Fruit fly (Drosophila melanogaster): ENCODE results near the gene Sec61gamma.
A peak's percentile ranks its signal among the peaks of the same experiment; 100 is the strongest.

The Sec61gamma gene

dm6 chrX:19606558-19606957 is 36.6 kb upstream of the Sec61gamma start (continued):
- TF ChIP-seq ham (GFP tag; IDR thresholded peaks at IDR 0.05): no peak
- 0 out of 4 replicates have a peak, but pooled peaks have one; percentile 48 for TF ChIP-seq chinmo (GFP tag; IDR thresholded peaks at IDR 0.05; ENCODE audit: partially characterized antibody)
- peak in 1 of 2 experiments; percentile 76 for TF ChIP-seq Pdp1 (GFP tag; optimal IDR thresholded peaks at IDR 0.05)
- TF ChIP-seq NC2β (GFP tag; optimal IDR thresholded peaks at IDR 0.05): no peak
- no peak for TF ChIP-seq Hr51 (GFP tag; optimal IDR thresholded peaks at IDR 0.05)
- TF ChIP-seq mld (GFP tag; IDR thresholded peaks at IDR 0.05; ENCODE audit: partially characterized antibody): no peak
- TF ChIP-seq CrebB (tag; optimal IDR thresholded peaks at IDR 0.05): no peak
- no peak for TF ChIP-seq tll (GFP tag; optimal IDR thresholded peaks at IDR 0.05)
- no peak for TF ChIP-seq CG14710 (tag; optimal IDR thresholded peaks at IDR 0.05)
- TF ChIP-seq CG13424 (tag; optimal IDR thresholded peaks at IDR 0.05): no peak
- TF ChIP-seq Gsc (GFP tag; IDR thresholded peaks at IDR 0.05): no peak
- peak; percentile 41 for TF ChIP-seq Med (GFP tag)
- TF ChIP-seq CG18619 (GFP tag; optimal IDR thresholded peaks at IDR 0.05): no peak
- TF ChIP-seq Sin3A (optimal IDR thresholded peaks at IDR 0.05): no peak

dm6 chrX:19606971-19607370 is 36.2 kb upstream of the Sec61gamma start:
- TF ChIP-seq CG1603 (tag; optimal IDR thresholded peaks at IDR 0.05) (no peak), HmgD (GFP tag; optimal IDR thresholded peaks at IDR 0.05) (no peak), Dad (GFP tag; optimal IDR thresholded peaks at IDR 0.05) (no peak), CG8388 (GFP tag; optimal IDR thresholded peaks at IDR 0.05) (peak; percentile 70), B-H1 (GFP tag; IDR thresholded peaks at IDR 0.05) (no peak), Spps (tag; optimal IDR thresholded peaks at IDR 0.05) (no peak), Med (GFP tag) (peak; percentile 42), CG14965 (GFP tag; optimal IDR thresholded peaks at IDR 0.05; ENCODE audit: borderline replicate concordance) (no peak), CG13894 (tag; optimal IDR thresholded peaks at IDR 0.05) (no peak), lbe (GFP tag; optimal IDR thresholded peaks at IDR 0.05) (no peak), CG12071 (GFP tag; optimal IDR thresholded peaks at IDR 0.05) (no peak), CG4424 (GFP tag; optimal IDR thresholded peaks at IDR 0.05) (no peak), row (GFP tag; IDR thresholded peaks at IDR 0.05) (0 out of 3 replicates have a peak, but pooled peaks have one; percentile 17), BEAF-32 (GFP tag; optimal IDR thresholded peaks at IDR 0.05) (no peak), CG7987 (GFP tag; optimal IDR thresholded peaks at IDR 0.05) (no peak), CG15514 (GFP tag; optimal IDR thresholded peaks at IDR 0.05) (peak; percentile 8), CG34422 (GFP tag; IDR thresholded peaks at IDR 0.05) (no peak), Hr78 (GFP tag; optimal IDR thresholded peaks at IDR 0.05) (peak in 1 of 2 experiments; percentile 93), cad (GFP tag; optimal IDR thresholded peaks at IDR 0.05) (no peak), NK7.1 (GFP tag; optimal IDR thresholded peaks at IDR 0.05) (no peak), CG13296 (GFP tag; optimal IDR thresholded peaks at IDR 0.05) (no peak), Ssrp (tag; optimal IDR thresholded peaks at IDR 0.05) (no peak), CG6689 (GFP tag; IDR thresholded peaks at IDR 0.05) (no peak), CG11695 (GFP tag; IDR thresholded peaks at IDR 0.05) (no peak), CG7928 (GFP tag; optimal IDR thresholded peaks at IDR 0.05) (no peak), CG3281 (GFP tag; optimal IDR thresholded peaks at IDR 0.05) (no peak), CG4707 (GFP tag; optimal IDR thresholded peaks at IDR 0.05) (no peak), Xbp1 (GFP tag; optimal IDR thresholded peaks at IDR 0.05) (no peak), Atf3 (GFP tag; optimal IDR thresholded peaks at IDR 0.05) (no peak), ci (GFP tag; IDR thresholded peaks at IDR 0.05) (0 out of 3 replicates have a peak, but pooled peaks have one; percentile 18), sd (tag; optimal IDR thresholded peaks at IDR 0.05) (no peak), NC2β (GFP tag; optimal IDR thresholded peaks at IDR 0.05) (no peak), hb (GFP tag; IDR thresholded peaks at IDR 0.05; ENCODE audit: partially characterized antibody) (no peak), CG5245 (GFP tag; optimal IDR thresholded peaks at IDR 0.05) (no peak), Side (GFP tag; optimal IDR thresholded peaks at IDR 0.05) (no peak), chm (GFP tag; IDR thresholded peaks at IDR 0.05) (no peak), CG12104 (GFP tag; optimal IDR thresholded peaks at IDR 0.05) (no peak)

All from whole organism, embryonic.